Worm (Caenorhabditis elegans): Measurements from ENCODE around the gene dpf-6.
A peak's percentile ranks its signal among the peaks of the same experiment; 100 is the strongest.

dpf-6 gene

DNA sequence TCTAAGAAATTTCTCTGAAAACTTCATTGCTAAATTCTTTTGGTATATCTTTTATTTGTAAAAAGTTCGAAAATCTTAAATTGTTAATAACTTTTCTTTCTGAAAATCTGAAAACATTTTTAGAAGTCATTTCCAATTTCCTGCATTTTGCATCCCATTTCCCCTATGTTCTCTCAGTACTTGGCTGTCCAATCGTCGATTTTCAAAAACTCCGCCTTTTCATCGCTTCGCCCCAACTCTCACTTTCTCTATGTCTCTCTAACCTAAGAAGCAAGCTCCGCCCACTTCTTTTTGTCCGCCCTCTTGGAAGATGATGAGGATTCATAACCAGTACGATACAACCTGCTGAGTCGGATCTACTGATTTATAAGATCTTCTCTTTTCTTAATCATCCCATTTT is 27.1 kb downstream of the dpf-6 start:
- TF ChIP-seq nfya-1 (tag; optimal IDR thresholded peaks at IDR 0.05; ENCODE audit: insufficient read depth) (peak; percentile 94), R02D3.7 (tag; optimal IDR thresholded peaks at IDR 0.05) (no peak)

DNA sequence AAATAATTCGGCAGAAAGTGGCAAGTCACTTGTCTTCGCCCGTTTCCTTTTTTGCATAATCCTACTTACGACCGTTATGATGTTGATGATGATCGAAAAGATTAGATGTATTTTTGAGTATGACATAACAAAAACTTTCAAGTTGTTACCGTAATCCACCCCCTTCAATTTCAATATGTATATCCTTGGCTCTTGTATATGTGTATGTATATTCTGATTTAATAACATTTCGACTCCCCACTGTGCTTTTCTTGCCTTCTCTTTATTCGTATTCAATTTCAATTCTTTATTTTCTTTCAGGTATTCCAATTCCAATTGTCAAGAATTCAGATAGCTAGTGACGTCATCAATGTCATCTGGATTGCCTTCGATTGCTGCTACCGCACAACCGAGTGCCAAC is 28.9 kb downstream of the dpf-6 start, which contains the start of gene pros-1:
pros-1 (plus strand) TSS at position 301 of the 400 bp plus-strand sequence.
- TF ChIP-seq ceh-9 (tag; optimal IDR thresholded peaks at IDR 0.05) (no peak), nhr-76 (tag; optimal IDR thresholded peaks at IDR 0.05) (no peak), snpc-4 (tag; optimal IDR thresholded peaks at IDR 0.05) (no peak), tbx-2 (tag; optimal IDR thresholded peaks at IDR 0.05) (no peak), jun-1 (tag; optimal IDR thresholded peaks at IDR 0.05) (no peak), ceh-82 (tag; optimal IDR thresholded peaks at IDR 0.05) (no peak), skn-1 (tag; optimal IDR thresholded peaks at IDR 0.05) (no peak), daf-12 (tag; optimal IDR thresholded peaks at IDR 0.05) (no peak), elt-2 (tag; optimal IDR thresholded peaks at IDR 0.05) (no peak), nhr-43 (tag; optimal IDR thresholded peaks at IDR 0.05; ENCODE audit: poor library complexity, severe bottlenecking) (no peak), lin-15B (tag; optimal IDR thresholded peaks at IDR 0.05) (no peak)

DNA sequence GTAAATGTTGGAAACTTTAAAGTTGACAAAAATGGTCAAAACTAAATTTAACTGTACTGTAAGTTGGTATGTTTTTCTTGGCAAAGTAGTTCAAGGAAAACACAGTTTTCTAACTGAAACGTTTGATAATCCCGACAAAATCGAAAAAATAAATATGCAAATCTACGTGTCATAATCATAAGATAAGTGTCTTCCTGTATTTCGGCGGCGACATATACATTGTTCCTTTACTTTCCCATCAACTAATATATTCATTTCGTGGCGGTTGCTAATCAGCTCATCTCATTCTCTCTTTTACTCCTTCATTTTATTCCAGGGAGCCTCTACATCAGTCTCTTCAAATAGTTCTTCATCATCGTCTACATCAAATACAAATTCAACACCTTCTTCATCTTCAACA is 29.8 kb downstream of the dpf-6 start:
- TF ChIP-seq skn-1 (tag; optimal IDR thresholded peaks at IDR 0.05) (no peak), nhr-67 (tag; optimal IDR thresholded peaks at IDR 0.05) (no peak)

DNA sequence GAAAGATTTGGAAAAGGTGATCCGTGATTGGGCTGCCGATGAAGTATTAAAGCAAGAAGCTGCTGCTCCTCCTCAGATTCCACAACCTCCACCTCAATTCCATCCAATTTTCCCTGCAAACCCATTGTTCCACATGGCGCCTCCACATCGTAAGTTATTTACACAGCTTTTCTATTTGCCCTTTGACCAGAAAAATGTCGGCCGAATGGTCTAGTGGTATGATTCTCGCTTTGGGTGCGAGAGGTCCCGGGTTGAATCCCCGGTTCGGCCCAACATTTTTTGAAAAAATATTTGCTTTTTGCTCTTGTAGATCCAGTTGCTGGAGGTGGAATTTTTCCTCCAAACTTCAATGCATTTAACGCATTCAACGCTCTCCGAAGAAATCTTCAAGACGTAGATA is 31.2 kb downstream of the dpf-6 start:
- TF ChIP-seq ztf-11 (tag; optimal IDR thresholded peaks at IDR 0.05) (no peak), ama-1 (optimal IDR thresholded peaks at IDR 0.05) (no peak), ZK546.5 (tag; optimal IDR thresholded peaks at IDR 0.05) (no peak), ztf-4 (tag; optimal IDR thresholded peaks at IDR 0.05) (no peak), fkh-10 (GFP tag; optimal IDR thresholded peaks at IDR 0.05) (no peak), elt-2 (tag; optimal IDR thresholded peaks at IDR 0.05) (no peak), nhr-12 (tag; optimal IDR thresholded peaks at IDR 0.05) (no peak), nhr-67 (tag; optimal IDR thresholded peaks at IDR 0.05) (no peak), elt-1 (tag; optimal IDR thresholded peaks at IDR 0.05) (no peak)

DNA sequence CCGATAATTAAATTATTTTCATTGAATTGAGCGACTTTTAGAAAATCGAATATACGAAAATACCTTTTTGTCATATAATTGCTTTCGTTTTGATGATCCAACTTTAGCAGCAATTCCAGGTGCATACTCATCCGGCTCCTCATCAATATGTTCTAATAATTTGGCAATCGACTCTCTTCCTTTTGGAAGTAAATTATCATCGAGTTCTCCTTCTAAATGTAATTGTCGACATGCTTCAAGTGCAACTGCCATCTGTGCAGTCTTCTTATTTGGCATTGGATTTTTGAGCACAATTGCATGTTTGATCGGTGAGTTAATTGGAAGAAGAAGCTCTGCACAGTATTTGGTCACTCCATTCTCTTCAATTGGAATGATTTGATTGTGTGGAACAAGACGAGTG is 39.1 kb downstream of the dpf-6 start:
- TF ChIP-seq mml-1 (tag; optimal IDR thresholded peaks at IDR 0.05) (no peak), nhr-43 (tag; optimal IDR thresholded peaks at IDR 0.05; ENCODE audit: poor library complexity, severe bottlenecking) (no peak), egl-27 (tag; optimal IDR thresholded peaks at IDR 0.05) (no peak), R02D3.7 (tag; optimal IDR thresholded peaks at IDR 0.05) (no peak), elt-3 (tag; optimal IDR thresholded peaks at IDR 0.05) (no peak), nhr-76 (tag; optimal IDR thresholded peaks at IDR 0.05) (no peak), lin-39 (tag; optimal IDR thresholded peaks at IDR 0.05) (no peak), nhr-23 (tag; optimal IDR thresholded peaks at IDR 0.05) (no peak), ZK546.5 (tag; optimal IDR thresholded peaks at IDR 0.05) (no peak), jun-1 (tag; optimal IDR thresholded peaks at IDR 0.05) (no peak), lsy-12 (tag; optimal IDR thresholded peaks at IDR 0.05) (no peak), nhr-28 (tag; optimal IDR thresholded peaks at IDR 0.05) (no peak), elt-1 (tag; optimal IDR thresholded peaks at IDR 0.05) (no peak), fkh-10 (GFP tag; optimal IDR thresholded peaks at IDR 0.05) (no peak)

DNA sequence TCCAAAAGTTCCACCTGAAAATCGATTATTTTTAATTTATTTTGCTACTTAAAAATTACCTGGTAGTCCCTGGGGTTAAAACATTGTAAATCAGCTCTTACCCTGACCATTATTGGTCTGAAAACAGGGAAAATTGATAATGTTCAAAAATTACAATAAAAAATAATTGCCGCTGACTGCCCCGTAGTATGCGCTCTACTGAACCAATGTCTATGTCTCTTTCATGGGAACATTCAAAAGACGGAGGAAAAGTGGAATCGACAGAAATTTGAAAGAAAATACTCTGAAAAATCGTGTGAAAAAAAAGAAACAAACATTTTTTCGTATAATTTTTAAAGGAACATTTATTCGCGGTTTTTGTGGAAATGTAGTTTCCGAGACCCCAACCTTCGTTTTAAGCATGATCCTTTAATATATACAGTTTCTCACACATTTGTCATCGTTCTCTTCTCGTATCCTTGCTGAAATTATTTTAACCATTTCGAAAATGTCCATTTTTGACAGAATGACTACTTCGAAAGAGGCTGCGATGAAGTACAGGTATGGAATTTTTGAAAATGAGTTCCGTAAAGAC is 42.2 kb downstream of the dpf-6 start, which contains the start of the genes dcr-1 and apc-2:
dcr-1 (minus strand) TSS at position 117 of the 574 bp plus-strand sequence.
apc-2 (plus strand) TSS at position 465 of the 574 bp plus-strand sequence.
- no peak for TF ChIP-seq aly-2 (tag; optimal IDR thresholded peaks at IDR 0.05)
- TF ChIP-seq ceh-9 (tag; optimal IDR thresholded peaks at IDR 0.05), result no peak

DNA sequence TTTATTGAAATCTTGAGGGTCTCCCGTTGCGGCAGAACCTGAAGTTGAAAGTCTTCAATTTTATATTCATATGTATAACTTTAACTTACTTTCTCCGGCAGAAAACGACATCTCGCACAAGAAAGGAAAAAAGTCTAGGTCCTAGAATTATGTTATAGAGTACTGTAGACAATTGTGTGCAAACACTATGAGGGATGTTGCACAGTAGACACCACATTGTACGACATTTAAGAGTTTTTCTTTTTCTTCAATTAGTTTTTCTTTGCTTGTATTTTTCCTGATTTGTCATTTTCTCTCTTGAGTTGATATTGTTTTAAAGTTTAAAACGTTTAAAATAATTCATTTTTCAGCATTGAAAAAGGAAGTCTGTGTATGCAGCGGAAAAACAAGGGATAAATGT is 47.3 kb downstream of the dpf-6 start, which contains the start of the genes K06H7.7 and grp-1:
K06H7.7 (minus strand) TSS at position 121 of the 400 bp plus-strand sequence.
grp-1 (plus strand) TSS at position 351 of the 400 bp plus-strand sequence.
- TF ChIP-seq skn-1 (tag; optimal IDR thresholded peaks at IDR 0.05), result no peak
- no peak for TF ChIP-seq elt-1 (tag; optimal IDR thresholded peaks at IDR 0.05)
- no peak for TF ChIP-seq ceh-28 (tag; optimal IDR thresholded peaks at IDR 0.05)
- TF ChIP-seq unc-39 (tag; optimal IDR thresholded peaks at IDR 0.05), result no peak
- no peak for TF ChIP-seq nhr-12 (tag; optimal IDR thresholded peaks at IDR 0.05)
- TF ChIP-seq zag-1 (tag; optimal IDR thresholded peaks at IDR 0.05), result no peak
- no peak for TF ChIP-seq nhr-237 (tag; optimal IDR thresholded peaks at IDR 0.05)
- no peak for TF ChIP-seq R02D3.7 (tag; optimal IDR thresholded peaks at IDR 0.05)
- no peak for TF ChIP-seq mdl-1 (tag; optimal IDR thresholded peaks at IDR 0.05)
- TF ChIP-seq nhr-23 (tag; optimal IDR thresholded peaks at IDR 0.05), result peak; percentile 81
- no peak for TF ChIP-seq fkh-2 (tag; optimal IDR thresholded peaks at IDR 0.05)
- peak; percentile 72 for TF ChIP-seq nfya-1 (tag; optimal IDR thresholded peaks at IDR 0.05; ENCODE audit: insufficient read depth)
- TF ChIP-seq aly-2 (tag; optimal IDR thresholded peaks at IDR 0.05), result no peak
- no peak for TF ChIP-seq eor-1 (tag; optimal IDR thresholded peaks at IDR 0.05)
- TF ChIP-seq ZK546.5 (tag; optimal IDR thresholded peaks at IDR 0.05), result no peak
- TF ChIP-seq lin-15B (tag; optimal IDR thresholded peaks at IDR 0.05), result peak; percentile 73
- peak; percentile 49 for TF ChIP-seq nhr-43 (tag; optimal IDR thresholded peaks at IDR 0.05; ENCODE audit: poor library complexity, severe bottlenecking)
- no peak for TF ChIP-seq elt-2 (tag; optimal IDR thresholded peaks at IDR 0.05)
- peak; percentile 21 for TF ChIP-seq nhr-25 (tag; optimal IDR thresholded peaks at IDR 0.05)
- TF ChIP-seq nhr-77 (tag; optimal IDR thresholded peaks at IDR 0.05), result no peak
- TF ChIP-seq egl-27 (tag; optimal IDR thresholded peaks at IDR 0.05), result no peak
- TF ChIP-seq nhr-67 (tag; optimal IDR thresholded peaks at IDR 0.05), result no peak
- no peak for TF ChIP-seq ztf-4 (tag; optimal IDR thresholded peaks at IDR 0.05)
- TF ChIP-seq elt-3 (tag; optimal IDR thresholded peaks at IDR 0.05), result no peak
- no peak for TF ChIP-seq jun-1 (tag; optimal IDR thresholded peaks at IDR 0.05)
- no peak for TF ChIP-seq snpc-4 (tag; optimal IDR thresholded peaks at IDR 0.05)
